Fruit fly (Drosophila melanogaster) whole organism: ENCODE results near the gene Psa.

Experiments used
- CG8478 ChIP-seq: fragments of >200 bp; optimal IDR thresholded peaks from 2 replicates; lab custom pipeline; 2018; ENCODE audit warnings: inconsistent platforms
- Dll ChIP-seq: fragments of >200 bp; optimal IDR thresholded peaks from 2 replicates; lab custom pipeline; 2017
- EcR ChIP-seq, 2 experiments: fragments of >200 bp; optimal IDR thresholded peaks; 2 replicates each; lab custom pipeline; 2017; ENCODE audit warnings: missing biosample characterization in 2 of 2, missing genetic modification characterization in 2 of 2, missing genetic modification reagents in 2 of 2
- pan ChIP-seq: fragments of >200 bp; optimal IDR thresholded peaks from 2 replicates; lab custom pipeline; 2017
- psq ChIP-seq: fragments of >200 bp; optimal IDR thresholded peaks from 2 replicates; lab custom pipeline; 2017
- usp ChIP-seq: fragments of >200 bp; optimal IDR thresholded peaks from 2 replicates; lab custom pipeline; 2017; ENCODE audit warnings: missing biosample characterization, missing genetic modification characterization, mixed read lengths

The Psa gene

dm6 chr3L:1502086-1502893 lies at the start of gene Psa, which contains the start of gene hfp:
Gene Psa, plus strand, starts transcription at chr3L:1502843.
Gene hfp, minus strand, starts transcription at chr3L:1502590.
- TF ChIP-seq EcR (GFP tag; optimal IDR thresholded peaks at IDR 0.05; lab: Kevin White, UChicago) (no peak), Dll (lab: Kevin White, UChicago) (no peak), usp (GFP tag; lab: Kevin White, UChicago) (no peak), CG8478 (lab: Kevin White, UChicago) (no peak), psq (lab: Kevin White, UChicago) (no peak), pan (no peak)

dm6 chr3L:1457281-1457680 lies 45.4 kb upstream of the Psa start:
- no peak for TF ChIP-seq usp (GFP tag; lab: Kevin White, UChicago)
- TF ChIP-seq CG8478 (lab: Kevin White, UChicago): no peak
- no peak for TF ChIP-seq psq (lab: Kevin White, UChicago)
- no peak for TF ChIP-seq Dll (lab: Kevin White, UChicago)
- TF ChIP-seq EcR (GFP tag; optimal IDR thresholded peaks at IDR 0.05; lab: Kevin White, UChicago): no peak
- TF ChIP-seq pan: no peak

- TF ChIP-seq usp (GFP tag; lab: Kevin White, UChicago) (no peak), pan (no peak), EcR (GFP tag; optimal IDR thresholded peaks at IDR 0.05; lab: Kevin White, UChicago) (peak in 1 of 2 experiments; percentile 48), CG8478 (lab: Kevin White, UChicago) (no peak), psq (lab: Kevin White, UChicago) (no peak), Dll (lab: Kevin White, UChicago) (peak; percentile 59)
Measured at dm6 chr3L:1457998-1458728, 44.5 kb upstream of the Psa start.

- TF ChIP-seq pan (no peak), usp (GFP tag; lab: Kevin White, UChicago) (no peak), CG8478 (lab: Kevin White, UChicago) (no peak), EcR (GFP tag; optimal IDR thresholded peaks at IDR 0.05; lab: Kevin White, UChicago) (no peak), psq (lab: Kevin White, UChicago) (no peak), Dll (lab: Kevin White, UChicago) (no peak)
Measured at dm6 chr3L:1461831-1462230, 40.8 kb upstream of the Psa start.

dm6 chr3L:1463547-1463946 lies 39.1 kb upstream of the Psa start, which contains the start of gene rho:
Gene rho, plus strand, starts transcription at chr3L:1463811.
- TF ChIP-seq usp (GFP tag; lab: Kevin White, UChicago) (no peak), EcR (GFP tag; optimal IDR thresholded peaks at IDR 0.05; lab: Kevin White, UChicago) (no peak), pan (no peak), Dll (lab: Kevin White, UChicago) (peak; percentile 27)

dm6 chr3L:1464465-1464864 lies 38.2 kb upstream of the Psa start:
- no peak for TF ChIP-seq pan
- no peak for TF ChIP-seq usp (GFP tag; lab: Kevin White, UChicago)
- TF ChIP-seq Dll (lab: Kevin White, UChicago): no peak
- TF ChIP-seq EcR (GFP tag; optimal IDR thresholded peaks at IDR 0.05; lab: Kevin White, UChicago): no peak
- TF ChIP-seq CG8478 (lab: Kevin White, UChicago): no peak

- TF ChIP-seq usp (GFP tag; lab: Kevin White, UChicago): no peak
- no peak for TF ChIP-seq EcR (GFP tag; optimal IDR thresholded peaks at IDR 0.05; lab: Kevin White, UChicago)
Measured at dm6 chr3L:1469241-1469640, 33.4 kb upstream of the Psa start.

dm6 chr3L:1471037-1471436 lies 31.6 kb upstream of the Psa start:
- no peak for TF ChIP-seq EcR (GFP tag; optimal IDR thresholded peaks at IDR 0.05; lab: Kevin White, UChicago)
- TF ChIP-seq psq (lab: Kevin White, UChicago): no peak
- no peak for TF ChIP-seq pan
- no peak for TF ChIP-seq usp (GFP tag; lab: Kevin White, UChicago)
- no peak for TF ChIP-seq CG8478 (lab: Kevin White, UChicago)
- no peak for TF ChIP-seq Dll (lab: Kevin White, UChicago)

- TF ChIP-seq psq (lab: Kevin White, UChicago) (no peak), usp (GFP tag; lab: Kevin White, UChicago) (no peak), EcR (GFP tag; optimal IDR thresholded peaks at IDR 0.05; lab: Kevin White, UChicago) (no peak), pan (no peak), Dll (lab: Kevin White, UChicago) (no peak), CG8478 (lab: Kevin White, UChicago) (no peak)
Measured at dm6 chr3L:1471960-1472359, 30.7 kb upstream of the Psa start, which contains the start of gene Naa30B. Gene Naa30B, minus strand, starts transcription at chr3L:1472060.

- no peak for TF ChIP-seq Dll (lab: Kevin White, UChicago)
- no peak for TF ChIP-seq pan
- TF ChIP-seq psq (lab: Kevin White, UChicago): no peak
- no peak for TF ChIP-seq CG8478 (lab: Kevin White, UChicago)
- no peak for TF ChIP-seq EcR (GFP tag; optimal IDR thresholded peaks at IDR 0.05; lab: Kevin White, UChicago)
- TF ChIP-seq usp (GFP tag; lab: Kevin White, UChicago): no peak
Measured at dm6 chr3L:1475157-1475556, 27.5 kb upstream of the Psa start, which contains the start of gene Ptp61F. Gene Ptp61F, minus strand, starts transcription at chr3L:1475257.

dm6 chr3L:1477319-1477718 lies 25.3 kb upstream of the Psa start, which contains the start of gene robl62A:
Gene robl62A, plus strand, starts transcription at chr3L:1477619.
- TF ChIP-seq psq (lab: Kevin White, UChicago): no peak
- TF ChIP-seq CG8478 (lab: Kevin White, UChicago): no peak
- TF ChIP-seq pan: no peak
- no peak for TF ChIP-seq EcR (GFP tag; optimal IDR thresholded peaks at IDR 0.05; lab: Kevin White, UChicago)
- no peak for TF ChIP-seq usp (GFP tag; lab: Kevin White, UChicago)
- no peak for TF ChIP-seq Dll (lab: Kevin White, UChicago)
